Worm (Caenorhabditis elegans) whole organism, young adult: Measurements from ENCODE around the gene R10E11.5.

Experiments used
- B0035.1 ChIP-seq: sonication (generic microtip); optimal IDR thresholded peaks from 2 replicates; lab custom pipeline; 2016; ENCODE audit warnings: missing genetic modification characterization, mild to moderate bottlenecking, missing compliant biosample characterization, missing genotype, missing genetic modification reagents
- B0336.3 ChIP-seq: fragments of 200-800 bp; sonication (Bioruptor generic); IDR thresholded peaks from 2 replicates; pipeline ENCODE4 v1.3.6; 2022; ENCODE audit warnings: missing genetic modification characterization, missing compliant biosample characterization
- C17E4.6 ChIP-seq: fragments of 200-800 bp; sonication (Bioruptor generic); IDR thresholded peaks from 2 replicates; pipeline ENCODE4 v1.3.6; 2022; ENCODE audit warnings: missing genetic modification reagents, missing genetic modification characterization, missing compliant biosample characterization
- F23B12.7 ChIP-seq: sonication (generic microtip); optimal IDR thresholded peaks from 2 replicates; lab custom pipeline; 2017; ENCODE audit warnings: missing genetic modification characterization, mild to moderate bottlenecking, missing compliant biosample characterization, antibody characterized with exemption, moderate library complexity; ENCODE audit not compliant: insufficient read depth
- F37B4.10 ChIP-seq: fragments of 200-800 bp; sonication (Bioruptor generic); IDR thresholded peaks from 2 replicates; pipeline ENCODE4 v1.3.6; 2022; ENCODE audit warnings: missing genetic modification characterization, missing compliant biosample characterization
- F39B2.1 ChIP-seq: fragments of 200-800 bp; sonication (Bioruptor generic); IDR thresholded peaks from 2 replicates; pipeline ENCODE4 v1.3.6; 2022; ENCODE audit warnings: missing genetic modification reagents, missing genetic modification characterization, missing compliant biosample characterization
- F49E8.2 ChIP-seq: sonication (generic microtip); optimal IDR thresholded peaks from 3 replicates; lab custom pipeline; 2017; ENCODE audit warnings: missing genetic modification characterization, mild to moderate bottlenecking, missing compliant biosample characterization, antibody characterized with exemption, moderate library complexity; ENCODE audit not compliant: insufficient read depth
- F52B5.7 ChIP-seq: sonication (generic microtip); optimal IDR thresholded peaks from 2 replicates; lab custom pipeline; 2016; ENCODE audit warnings: mild to moderate bottlenecking, missing genetic modification characterization, missing compliant biosample characterization
- F55B11.4 ChIP-seq: sonication (generic microtip); optimal IDR thresholded peaks from 2 replicates; lab custom pipeline; 2016; ENCODE audit warnings: missing compliant biosample characterization, missing genetic modification characterization, borderline replicate concordance; ENCODE audit not compliant: insufficient read depth
- F57A8.1 ChIP-seq: fragments of 200-800 bp; sonication (Bioruptor generic); optimal IDR thresholded peaks from 2 replicates; lab custom pipeline; 2018; ENCODE audit warnings: mild to moderate bottlenecking, missing genetic modification characterization, moderate library complexity, missing compliant biosample characterization
- Y53G8AR.9 ChIP-seq: fragments of 200-800 bp; sonication (Bioruptor generic); conservative IDR thresholded peaks from 2 replicates; pipeline ENCODE4 v1.3.6; 2022; ENCODE audit warnings: missing genetic modification reagents, missing genetic modification characterization, missing compliant biosample characterization
- Y56A3A.18 ChIP-seq: fragments of 200-800 bp; sonication (Bioruptor generic); IDR thresholded peaks from 2 replicates; pipeline ENCODE4 v1.3.6; 2022; ENCODE audit warnings: missing genetic modification reagents, missing genetic modification characterization, missing compliant biosample characterization
- Y79H2A.3 ChIP-seq: fragments of 200-800 bp; sonication (Bioruptor generic); conservative IDR thresholded peaks from 2 replicates; pipeline ENCODE4 v1.3.6; 2022; ENCODE audit warnings: missing genetic modification reagents, missing genetic modification characterization, missing compliant biosample characterization
- akir-1 ChIP-seq: fragments of 200-800 bp; sonication (Bioruptor generic); optimal IDR thresholded peaks from 2 replicates; lab custom pipeline; 2018; ENCODE audit warnings: mild to moderate bottlenecking, missing genetic modification characterization, moderate library complexity, missing compliant biosample characterization
- ama-1 ChIP-seq, 3 experiments: fragments of 150-350 bp in 1 of 3; sonication (generic microtip) in 2 of 3; optimal IDR thresholded peaks; 2 replicates each; lab custom pipeline; 2014 to 2018; ENCODE audit warnings: missing biosample characterization in 2 of 3, missing genetic modification characterization in 2 of 3, missing genetic modification reagents in 2 of 3
- attf-6 ChIP-seq: fragments of 200-800 bp; sonication (Bioruptor generic); IDR thresholded peaks from 2 replicates; pipeline ENCODE4 v1.3.6; 2022; ENCODE audit warnings: missing genetic modification reagents, missing genetic modification characterization, missing compliant biosample characterization
- bed-1 ChIP-seq: fragments of 200-800 bp; sonication (Bioruptor generic); IDR thresholded peaks from 2 replicates; pipeline ENCODE4 v1.3.6; 2022; ENCODE audit warnings: missing genetic modification reagents, missing genetic modification characterization, missing compliant biosample characterization
- bed-2 ChIP-seq: fragments of 200-800 bp; sonication (Bioruptor generic); IDR thresholded peaks from 2 replicates; pipeline ENCODE4 v1.3.6; 2022; ENCODE audit warnings: missing genetic modification reagents, missing genetic modification characterization, missing compliant biosample characterization
- dox-1 ChIP-seq: fragments of 200-800 bp; sonication (Bioruptor generic); IDR thresholded peaks from 2 replicates; pipeline ENCODE4 v1.3.6; 2022; ENCODE audit warnings: missing genetic modification reagents, missing genetic modification characterization, missing compliant biosample characterization
- efl-1 ChIP-seq: fragments of 150-350 bp; optimal IDR thresholded peaks from 2 replicates; lab custom pipeline; 2014; ENCODE audit warnings: missing biosample characterization, missing genetic modification reagents, missing genetic modification characterization
- egrh-3 ChIP-seq: fragments of 200-800 bp; sonication (Bioruptor generic); IDR thresholded peaks from 2 replicates; pipeline ENCODE4 v1.3.6; 2022; ENCODE audit warnings: missing genetic modification reagents, missing genetic modification characterization, missing compliant biosample characterization
- him-1 ChIP-seq: sonication (generic microtip); optimal IDR thresholded peaks from 2 replicates; lab custom pipeline; 2016; ENCODE audit warnings: missing genotype, missing genetic modification reagents, missing genetic modification characterization, missing compliant biosample characterization
- lag-1 ChIP-seq: fragments of 200-800 bp; sonication (Bioruptor generic); IDR thresholded peaks from 2 replicates; pipeline ENCODE4 v1.3.6; 2022; ENCODE audit warnings: missing genetic modification reagents, missing genetic modification characterization, missing compliant biosample characterization
- lin-26 ChIP-seq: fragments of 200-800 bp; sonication (Bioruptor generic); IDR thresholded peaks from 2 replicates; pipeline ENCODE4 v1.3.6; 2022; ENCODE audit warnings: missing genetic modification reagents, missing genetic modification characterization, missing compliant biosample characterization
- lin-35 ChIP-seq, 3 experiments: fragments of 150-350 bp in 2 of 3; sonication (generic microtip) in 1 of 3; optimal IDR thresholded peaks; 2 replicates each; lab custom pipeline; 2014 to 2018; ENCODE audit warnings: missing biosample characterization in 3 of 3, missing genetic modification characterization in 3 of 3, missing genetic modification reagents in 3 of 3
- lin-40 ChIP-seq: sonication (generic microtip); optimal IDR thresholded peaks from 2 replicates; lab custom pipeline; 2016; ENCODE audit warnings: missing genetic modification characterization, mild to moderate bottlenecking, missing compliant biosample characterization, missing genotype, missing genetic modification reagents
- lin-54 ChIP-seq: fragments of 200-800 bp; sonication (Bioruptor generic); optimal IDR thresholded peaks from 2 replicates; lab custom pipeline; 2018; ENCODE audit warnings: mild to moderate bottlenecking, missing genetic modification characterization, missing compliant biosample characterization
- lsl-1 ChIP-seq: fragments of 200-800 bp; sonication (Bioruptor generic); optimal IDR thresholded peaks from 2 replicates; lab custom pipeline; 2018; ENCODE audit warnings: mild to moderate bottlenecking, missing genetic modification characterization, moderate library complexity, missing compliant biosample characterization
- madf-10 ChIP-seq: sonication (generic microtip); optimal IDR thresholded peaks from 2 replicates; lab custom pipeline; 2016; ENCODE audit warnings: mild to moderate bottlenecking, missing genetic modification characterization, missing compliant biosample characterization
- madf-6 ChIP-seq: fragments of 200-800 bp; sonication (Bioruptor generic); IDR thresholded peaks from 2 replicates; pipeline ENCODE4 v1.3.6; 2022; ENCODE audit warnings: missing genetic modification reagents, missing genetic modification characterization, missing compliant biosample characterization
- madf-8 ChIP-seq: fragments of 200-800 bp; sonication (Bioruptor generic); conservative IDR thresholded peaks from 2 replicates; pipeline ENCODE4 v1.3.6; 2022; ENCODE audit warnings: missing genetic modification reagents, missing genetic modification characterization, missing compliant biosample characterization
- mcd-1 ChIP-seq: fragments of 200-800 bp; sonication (Bioruptor generic); IDR thresholded peaks from 2 replicates; pipeline ENCODE4 v1.3.6; 2022; ENCODE audit warnings: missing genetic modification reagents, missing genetic modification characterization, missing compliant biosample characterization
- mes-4 ChIP-seq: sonication (generic microtip); optimal IDR thresholded peaks from 2 replicates; lab custom pipeline; 2016; ENCODE audit warnings: missing genotype, missing genetic modification characterization, missing compliant biosample characterization
- nfya-2 ChIP-seq: fragments of 200-800 bp; sonication (Bioruptor generic); IDR thresholded peaks from 2 replicates; pipeline ENCODE4 v1.3.6; 2022; ENCODE audit warnings: missing genetic modification reagents, missing genetic modification characterization, missing compliant biosample characterization
- nhr-80 ChIP-seq: sonication (generic microtip); optimal IDR thresholded peaks from 2 replicates; lab custom pipeline; 2016; ENCODE audit warnings: missing genetic modification characterization, missing compliant biosample characterization
- pbrm-1 ChIP-seq: fragments of 200-800 bp; sonication (Bioruptor generic); IDR thresholded peaks from 2 replicates; pipeline ENCODE4 v1.3.6; 2022; ENCODE audit warnings: missing genetic modification reagents, missing genetic modification characterization, missing compliant biosample characterization
- repo-1 ChIP-seq: sonication (generic microtip); optimal IDR thresholded peaks from 2 replicates; lab custom pipeline; 2017; ENCODE audit warnings: mild to moderate bottlenecking, missing genetic modification characterization, missing compliant biosample characterization
- sdz-38 ChIP-seq: sonication (generic microtip); optimal IDR thresholded peaks from 2 replicates; lab custom pipeline; 2016; ENCODE audit warnings: missing genotype, missing genetic modification characterization, missing compliant biosample characterization
- snpc-1.3 ChIP-seq: sonication (generic microtip); optimal IDR thresholded peaks from 2 replicates; lab custom pipeline; 2017; ENCODE audit warnings: missing genetic modification characterization, mild to moderate bottlenecking, missing compliant biosample characterization, antibody characterized with exemption, moderate library complexity, missing genotype, missing genetic modification reagents; ENCODE audit not compliant: insufficient read depth
- sptf-2 ChIP-seq: fragments of 200-800 bp; sonication (Bioruptor generic); optimal IDR thresholded peaks from 2 replicates; lab custom pipeline; 2018; ENCODE audit warnings: mild to moderate bottlenecking, missing genetic modification characterization, missing compliant biosample characterization
- tbp1 ChIP-seq: fragments of 200-800 bp; sonication (Bioruptor generic); optimal IDR thresholded peaks from 2 replicates; lab custom pipeline; 2018; ENCODE audit warnings: mild to moderate bottlenecking, missing genetic modification characterization, missing compliant biosample characterization
- tlf-1 ChIP-seq: fragments of 200-800 bp; sonication (Bioruptor generic); optimal IDR thresholded peaks from 2 replicates; lab custom pipeline; 2018; ENCODE audit warnings: mild to moderate bottlenecking, missing genetic modification characterization, missing compliant biosample characterization
- unc-130 ChIP-seq: sonication (generic microtip); optimal IDR thresholded peaks from 2 replicates; lab custom pipeline; 2016; ENCODE audit warnings: missing genetic modification reagents, missing genetic modification characterization, missing compliant biosample characterization
- unc-62 ChIP-seq: fragments of 150-350 bp; optimal IDR thresholded peaks from 2 replicates; lab custom pipeline; 2014; ENCODE audit warnings: missing biosample characterization, missing genetic modification reagents, missing genetic modification characterization
- xnd-1 ChIP-seq: sonication (generic microtip); optimal IDR thresholded peaks from 2 replicates; lab custom pipeline; 2016; ENCODE audit warnings: missing genotype, missing genetic modification reagents, missing genetic modification characterization, missing compliant biosample characterization
- ztf-18 ChIP-seq: sonication (generic microtip); optimal IDR thresholded peaks from 2 replicates; lab custom pipeline; 2016; ENCODE audit warnings: missing genotype, mild to moderate bottlenecking, missing genetic modification characterization, missing compliant biosample characterization
- ztf-26 ChIP-seq: sonication (generic microtip); optimal IDR thresholded peaks from 2 replicates; lab custom pipeline; 2017; ENCODE audit warnings: missing genetic modification characterization, missing compliant biosample characterization
- ztf-6 ChIP-seq: fragments of 200-800 bp; sonication (Bioruptor generic); IDR thresholded peaks from 2 replicates; pipeline ENCODE4 v1.3.6; 2022; ENCODE audit warnings: missing genetic modification reagents, missing genetic modification characterization, missing compliant biosample characterization

The R10E11.5 gene

ce11 chrIII:9783133-9783590 lies 6.3 kb downstream of the R10E11.5 start (continued):
- 0 out of 2 replicates have a peak, but pooled peaks have one; percentile 15 for TF ChIP-seq pbrm-1 (GFP tag; lab: Robert Waterston, UW)
- TF ChIP-seq sdz-38 (tag; lab: Kevin White, UChicago), result no peak
- TF ChIP-seq F49E8.2 (tag; lab: Kevin White, UChicago), result peak; percentile 24
- no peak for TF ChIP-seq F23B12.7 (tag; lab: Kevin White, UChicago)
- peak; percentile 7 for TF ChIP-seq B0035.1
- peak; percentile 42 for TF ChIP-seq tlf-1 (GFP tag; lab: Kevin White, UChicago)
- TF ChIP-seq ztf-18 (tag; lab: Kevin White, UChicago), result no peak
- no peak for TF ChIP-seq efl-1 (GFP tag; lab: Kevin White, UChicago)
- peak; percentile 81 for TF ChIP-seq repo-1 (tag; lab: Kevin White, UChicago)
- no peak for TF ChIP-seq lsl-1 (GFP tag; lab: Kevin White, UChicago)
- TF ChIP-seq lin-54 (GFP tag; lab: Kevin White, UChicago), result no peak
- TF ChIP-seq madf-10 (tag; lab: Kevin White, UChicago), result no peak
- no peak for TF ChIP-seq xnd-1 (tag; lab: Kevin White, UChicago)
- TF ChIP-seq mes-4, result no peak
- 0 out of 2 replicates have a peak, but pooled peaks have one; percentile 14 for TF ChIP-seq bed-1
- TF ChIP-seq sptf-2 (GFP tag; lab: Kevin White, UChicago), result no peak
- no peak for TF ChIP-seq nhr-80 (tag; lab: Kevin White, UChicago)
- peak; percentile 42 for TF ChIP-seq madf-6
- TF ChIP-seq C17E4.6 (GFP tag; lab: Robert Waterston, UW), result no peak
- no peak for TF ChIP-seq ztf-6 (GFP tag; lab: Robert Waterston, UW)
- TF ChIP-seq F52B5.7 (tag; lab: Kevin White, UChicago), result no peak
- TF ChIP-seq attf-6 (GFP tag; lab: Robert Waterston, UW), result no peak
- no peak for TF ChIP-seq snpc-1.3
- TF ChIP-seq unc-62 (GFP tag; lab: Kevin White, UChicago), result no peak
- TF ChIP-seq Y56A3A.18 (GFP tag; lab: Robert Waterston, UW), result peak; percentile 54; the same call in 1 of the 2 replicates
- TF ChIP-seq F39B2.1 (GFP tag; lab: Robert Waterston, UW), result no peak
- no peak for TF ChIP-seq dox-1 (GFP tag; lab: Robert Waterston, UW)
- TF ChIP-seq egrh-3, result no peak
- TF ChIP-seq B0336.3 (GFP tag; lab: Robert Waterston, UW), result peak; percentile 50; the same call in 1 of the 2 replicates
- TF ChIP-seq nfya-2 (GFP tag; lab: Robert Waterston, UW), result no peak
- peak; percentile 38 for TF ChIP-seq lin-40
- TF ChIP-seq Y53G8AR.9 (GFP tag; lab: Robert Waterston, UW), result 0 out of 2 replicates have a peak, but pooled peaks have one; percentile 54
- no peak for TF ChIP-seq F37B4.10
- TF ChIP-seq unc-130 (GFP tag; lab: Kevin White, UChicago), result no peak
- no peak for TF ChIP-seq bed-2 (GFP tag; lab: Robert Waterston, UW)
- TF ChIP-seq lin-35 (GFP tag; optimal IDR thresholded peaks at IDR 0.05; lab: Kevin White, UChicago), result peak in 1 of 3 experiments; percentile 57
- TF ChIP-seq lin-26, result no peak
- no peak for TF ChIP-seq madf-8 (GFP tag; lab: Robert Waterston, UW)
- TF ChIP-seq lag-1, result no peak
- peak; percentile 4 for TF ChIP-seq tbp1 (GFP tag; lab: Kevin White, UChicago)
- TF ChIP-seq mcd-1, result no peak
- TF ChIP-seq Y79H2A.3 (GFP tag; lab: Robert Waterston, UW), result no peak
- no peak for TF ChIP-seq F57A8.1
- TF ChIP-seq F55B11.4, result no peak
- no peak for TF ChIP-seq him-1 (tag; lab: Kevin White, UChicago)
- TF ChIP-seq ztf-26 (tag; lab: Kevin White, UChicago), result no peak
- TF ChIP-seq ama-1 (optimal IDR thresholded peaks at IDR 0.05; lab: Kevin White, UChicago), result no peak
- TF ChIP-seq ama-1 (GFP tag; optimal IDR thresholded peaks at IDR 0.05; lab: Kevin White, UChicago), result no peak
- TF ChIP-seq akir-1 (GFP tag; lab: Kevin White, UChicago), result no peak
